Worm (Caenorhabditis elegans) whole organism, L3 larva: Measurements from ENCODE around the gene clh-2.

Source experiments
- R02D3.7 ChIP-seq: fragments of 150-350 bp; optimal IDR thresholded peaks from 2 replicates; lab custom pipeline; 2014; ENCODE audit warnings: missing biosample characterization, missing genetic modification characterization
- ZK546.5 ChIP-seq: sonication (generic microtip); optimal IDR thresholded peaks from 2 replicates; lab custom pipeline; 2017; ENCODE audit warnings: missing biosample characterization, missing genetic modification characterization
- aly-2 ChIP-seq: fragments of 150-350 bp; optimal IDR thresholded peaks from 2 replicates; lab custom pipeline; 2014; ENCODE audit warnings: missing biosample characterization, missing genetic modification characterization
- ama-1 ChIP-seq: fragments of 150-350 bp; optimal IDR thresholded peaks from 2 replicates; lab custom pipeline; 2018
- ceh-82 ChIP-seq: fragments of 150-350 bp; optimal IDR thresholded peaks from 2 replicates; lab custom pipeline; 2014; ENCODE audit warnings: missing biosample characterization, missing genetic modification characterization
- ceh-9 ChIP-seq: sonication (generic microtip); optimal IDR thresholded peaks from 2 replicates; lab custom pipeline; 2018; ENCODE audit warnings: missing biosample characterization, missing genetic modification characterization
- daf-12 ChIP-seq: fragments of 150-350 bp; optimal IDR thresholded peaks from 2 replicates; lab custom pipeline; 2014; ENCODE audit warnings: missing biosample characterization, missing genetic modification reagents, missing genetic modification characterization
- egl-27 ChIP-seq: sonication (generic microtip); optimal IDR thresholded peaks from 4 replicates; lab custom pipeline; 2017; ENCODE audit warnings: missing biosample characterization, missing genetic modification reagents, missing genetic modification characterization
- egl-5 ChIP-seq: fragments of 150-350 bp; optimal IDR thresholded peaks from 2 replicates; lab custom pipeline; 2017; ENCODE audit warnings: missing biosample characterization, missing genetic modification reagents, missing genetic modification characterization, inconsistent platforms
- elt-2 ChIP-seq: sonication (generic microtip); optimal IDR thresholded peaks from 2 replicates; lab custom pipeline; 2016; ENCODE audit warnings: missing genetic modification reagents, mild to moderate bottlenecking, missing genetic modification characterization, missing compliant biosample characterization
- eor-1 ChIP-seq, 2 experiments: fragments of 150-350 bp; optimal IDR thresholded peaks; 2 replicates each; lab custom pipeline; 2014 to 2018; ENCODE audit warnings: missing biosample characterization in 2 of 2, missing genetic modification characterization in 2 of 2
- fkh-10 ChIP-seq: sonication (generic microtip); optimal IDR thresholded peaks from 2 replicates; lab custom pipeline; 2017; ENCODE audit warnings: missing biosample characterization, missing genetic modification reagents, missing genetic modification characterization
- fkh-2 ChIP-seq: fragments of 150-350 bp; optimal IDR thresholded peaks from 2 replicates; lab custom pipeline; 2014; ENCODE audit warnings: missing biosample characterization, missing genetic modification reagents, missing genetic modification characterization
- jun-1 ChIP-seq: fragments of 150-350 bp; optimal IDR thresholded peaks from 2 replicates; lab custom pipeline; 2014; ENCODE audit warnings: missing biosample characterization, missing genetic modification reagents, missing genetic modification characterization
- lin-15B ChIP-seq: fragments of 150-350 bp; optimal IDR thresholded peaks from 2 replicates; lab custom pipeline; 2014; ENCODE audit warnings: missing biosample characterization, missing genetic modification characterization
- lin-39 ChIP-seq: fragments of 150-350 bp; optimal IDR thresholded peaks from 2 replicates; lab custom pipeline; 2018; ENCODE audit warnings: missing biosample characterization, missing genetic modification reagents, missing genetic modification characterization
- lsy-12 ChIP-seq: sonication (generic microtip); optimal IDR thresholded peaks from 2 replicates; lab custom pipeline; 2016; ENCODE audit warnings: mild to moderate bottlenecking, missing genetic modification characterization, missing compliant biosample characterization
- mml-1 ChIP-seq: fragments of 150-350 bp; sonication (generic microtip); optimal IDR thresholded peaks from 3 replicates; lab custom pipeline; 2014; ENCODE audit warnings: missing biosample characterization, missing genetic modification characterization
- nfya-1 ChIP-seq: sonication (generic microtip); optimal IDR thresholded peaks from 2 replicates; lab custom pipeline; 2017; ENCODE audit warnings: missing genetic modification characterization, mild to moderate bottlenecking, missing compliant biosample characterization, antibody characterized with exemption, moderate library complexity; ENCODE audit not compliant: insufficient read depth
- nhr-11 ChIP-seq: fragments of 150-350 bp; optimal IDR thresholded peaks from 2 replicates; lab custom pipeline; 2014; ENCODE audit warnings: missing biosample characterization, missing genetic modification characterization
- nhr-12 ChIP-seq: fragments of 150-350 bp; optimal IDR thresholded peaks from 2 replicates; lab custom pipeline; 2014; ENCODE audit warnings: missing biosample characterization, missing genetic modification characterization
- nhr-23 ChIP-seq: fragments of 150-350 bp; optimal IDR thresholded peaks from 2 replicates; lab custom pipeline; 2014; ENCODE audit warnings: missing biosample characterization, missing genetic modification reagents, missing genetic modification characterization
- nhr-237 ChIP-seq: fragments of 150-350 bp; optimal IDR thresholded peaks from 2 replicates; lab custom pipeline; 2014; ENCODE audit warnings: missing biosample characterization, missing genetic modification characterization
- nhr-25 ChIP-seq: sonication (generic microtip); optimal IDR thresholded peaks from 2 replicates; lab custom pipeline; 2017; ENCODE audit warnings: missing biosample characterization, missing genetic modification characterization
- nhr-43 ChIP-seq: sonication (generic microtip); optimal IDR thresholded peaks from 2 replicates; lab custom pipeline; 2016; ENCODE audit warnings: mild to moderate bottlenecking, missing genetic modification characterization, missing compliant biosample characterization; ENCODE audit not compliant: poor library complexity, severe bottlenecking
- nhr-77 ChIP-seq: fragments of 150-350 bp; optimal IDR thresholded peaks from 2 replicates; lab custom pipeline; 2014; ENCODE audit warnings: missing biosample characterization, missing genetic modification characterization
- pqm-1 ChIP-seq: fragments of 150-350 bp; optimal IDR thresholded peaks from 2 replicates; lab custom pipeline; 2017; ENCODE audit warnings: missing biosample characterization, missing genetic modification characterization, inconsistent platforms
- snpc-4 ChIP-seq: fragments of 150-350 bp; optimal IDR thresholded peaks from 2 replicates; lab custom pipeline; 2014; ENCODE audit warnings: missing biosample characterization, missing genetic modification characterization
- unc-39 ChIP-seq: sonication (generic microtip); optimal IDR thresholded peaks from 4 replicates; lab custom pipeline; 2017; ENCODE audit warnings: missing biosample characterization, missing genetic modification characterization
- zag-1 ChIP-seq: fragments of 150-350 bp; optimal IDR thresholded peaks from 2 replicates; lab custom pipeline; 2014; ENCODE audit warnings: missing biosample characterization, missing genetic modification characterization

Gene clh-2

DNA sequence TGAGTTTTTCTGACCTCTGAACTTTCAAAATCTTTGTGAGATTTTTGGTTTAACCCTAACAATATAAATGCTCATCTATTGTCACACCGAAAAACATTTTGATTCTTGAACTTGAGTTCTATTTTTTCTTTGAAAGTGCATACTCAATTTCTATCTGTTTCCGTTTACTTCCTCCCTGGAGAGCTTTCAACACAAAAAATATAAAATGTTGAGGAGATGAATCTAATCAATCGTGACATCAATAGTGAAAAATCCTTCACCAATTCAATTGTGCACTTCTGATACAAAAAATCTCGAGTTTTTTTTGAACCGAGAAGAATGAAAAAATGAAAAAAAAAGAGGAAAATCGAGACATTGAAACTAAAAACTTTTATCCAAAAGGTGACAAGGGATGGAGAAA lies 10.1 kb downstream of the clh-2 start:
- TF ChIP-seq egl-27 (no peak), fkh-10 (GFP tag; lab: Kevin White, UChicago) (peak; percentile 95)

DNA sequence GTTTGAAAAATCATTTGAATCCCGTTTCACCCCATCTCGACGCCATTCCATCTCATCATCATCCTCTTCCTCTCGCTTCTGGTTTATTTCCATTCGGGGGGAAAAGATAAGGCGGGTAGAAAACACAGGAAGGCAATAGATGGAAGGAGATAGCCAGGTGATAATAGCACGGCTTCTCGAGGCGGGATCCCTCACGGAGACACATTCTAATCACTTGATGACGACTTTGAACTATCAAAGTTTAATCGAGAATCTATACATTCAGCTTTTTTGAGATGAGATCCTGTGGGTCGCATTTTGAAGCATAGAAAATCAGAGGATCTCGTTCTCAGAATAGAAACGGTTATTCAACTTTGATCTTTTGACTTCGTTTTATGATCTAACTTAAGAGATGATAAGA lies 20.3 kb downstream of the clh-2 start, which contains the start of gene C33B4.2:
Gene C33B4.2 (minus strand): TSS at position 165 of the 400 bp plus-strand sequence.
- TF ChIP-seq fkh-2 (tag; lab: Kevin White, UChicago) (no peak), nhr-43 (tag; lab: Kevin White, UChicago) (peak; percentile 84)

DNA sequence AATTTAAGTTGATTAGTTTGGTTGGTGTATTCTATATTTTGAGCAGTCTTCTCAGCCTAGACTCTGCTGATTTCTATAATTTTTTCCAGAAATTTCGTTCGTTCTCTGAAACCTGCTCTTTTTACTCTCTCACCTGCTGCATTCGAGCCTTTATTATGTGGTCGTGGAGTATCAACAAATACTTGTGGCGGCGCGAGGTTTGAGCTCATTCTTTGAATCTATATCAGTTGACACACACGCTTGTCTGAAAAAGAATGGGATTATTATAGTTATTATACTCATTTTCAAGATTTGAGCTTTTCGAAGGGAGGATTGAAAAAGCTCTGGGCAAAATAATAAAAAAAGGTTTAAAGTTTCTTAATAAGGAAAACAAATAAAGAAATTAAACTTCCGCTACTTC lies 24.3 kb downstream of the clh-2 start:
- no peak for TF ChIP-seq eor-1 (tag; optimal IDR thresholded peaks at IDR 0.05; lab: Kevin White, UChicago)
- TF ChIP-seq lin-15B, result no peak
- no peak for TF ChIP-seq nhr-77 (tag; lab: Kevin White, UChicago)
- no peak for TF ChIP-seq snpc-4 (tag; lab: Kevin White, UChicago)
- no peak for TF ChIP-seq elt-2 (tag; lab: Kevin White, UChicago)
- no peak for TF ChIP-seq nhr-25 (tag; lab: Kevin White, UChicago)
- TF ChIP-seq nhr-23, result no peak
- TF ChIP-seq aly-2 (tag; lab: Kevin White, UChicago), result no peak
- no peak for TF ChIP-seq zag-1 (tag; lab: Kevin White, UChicago)
- TF ChIP-seq nhr-11, result no peak
- TF ChIP-seq ceh-82, result no peak
- no peak for TF ChIP-seq lin-39 (tag; lab: Kevin White, UChicago)
- TF ChIP-seq nhr-12 (tag; lab: Kevin White, UChicago), result no peak
- no peak for TF ChIP-seq daf-12 (tag; lab: Kevin White, UChicago)
- no peak for TF ChIP-seq nhr-43 (tag; lab: Kevin White, UChicago)

DNA sequence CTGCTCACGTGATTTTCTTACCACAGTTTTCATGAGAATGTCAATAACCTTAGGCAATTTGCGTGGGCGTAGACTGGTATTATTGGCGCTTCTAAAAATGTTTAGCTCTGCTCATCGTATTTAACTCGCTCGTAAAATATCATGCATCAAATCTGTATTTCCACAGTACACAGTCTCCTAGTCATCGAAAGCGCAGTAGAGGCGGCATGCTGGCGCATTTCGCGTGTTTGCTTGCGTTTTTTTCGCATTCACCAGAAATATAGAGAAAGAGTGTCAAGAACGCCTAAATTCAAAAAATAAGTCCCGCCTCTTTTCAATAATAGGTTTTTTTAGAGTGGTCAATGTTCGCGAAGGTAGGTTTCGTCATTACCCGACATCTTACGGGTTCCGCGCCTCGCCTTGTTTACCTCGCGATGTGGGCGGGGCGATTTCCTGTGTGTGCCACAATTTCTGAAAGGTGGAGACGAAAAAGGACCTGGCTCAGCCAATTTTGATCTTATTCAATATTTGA lies 25.0 kb downstream of the clh-2 start:
- peak; percentile 57 for TF ChIP-seq elt-2 (tag; lab: Kevin White, UChicago)
- peak; percentile 4 for TF ChIP-seq nhr-25 (tag; lab: Kevin White, UChicago)
- peak; percentile 45 for TF ChIP-seq nhr-23
- TF ChIP-seq lsy-12 (tag; lab: Kevin White, UChicago), result peak; percentile 74
- TF ChIP-seq egl-5 (tag; lab: Kevin White, UChicago), result no peak
- peak; percentile 52 for TF ChIP-seq nfya-1 (tag; lab: Kevin White, UChicago)
- TF ChIP-seq pqm-1 (tag; lab: Kevin White, UChicago), result peak; percentile 51
- peak; percentile 93 for TF ChIP-seq snpc-4 (tag; lab: Kevin White, UChicago)
- TF ChIP-seq nhr-43 (tag; lab: Kevin White, UChicago), result peak; percentile 53
- TF ChIP-seq ama-1, result peak; percentile 91
- peak; percentile 61 for TF ChIP-seq lin-15B
- no peak for TF ChIP-seq aly-2 (tag; lab: Kevin White, UChicago)
- TF ChIP-seq jun-1, result no peak

DNA sequence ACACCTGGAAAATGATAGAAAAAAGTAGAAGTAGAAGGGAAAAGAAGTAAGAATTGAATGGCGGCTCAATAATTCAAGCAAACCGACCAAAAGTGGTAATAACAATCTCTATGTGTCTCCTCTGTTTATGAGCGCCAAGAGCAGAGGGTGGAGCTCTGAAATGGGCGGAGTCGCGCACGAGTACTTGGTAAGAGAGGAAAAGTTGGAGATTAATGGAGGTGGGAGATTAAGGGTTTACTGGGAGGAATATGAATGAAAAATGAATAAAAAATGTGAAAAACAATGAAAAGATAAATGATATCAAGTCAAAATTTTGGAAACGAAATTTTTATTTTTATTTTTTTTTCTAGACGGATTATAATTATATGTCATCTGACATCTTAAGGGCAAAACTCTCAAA lies 26.0 kb downstream of the clh-2 start:
- TF ChIP-seq lsy-12 (tag; lab: Kevin White, UChicago) (no peak), unc-39 (tag; lab: Kevin White, UChicago) (no peak), nhr-43 (tag; lab: Kevin White, UChicago) (no peak)

DNA sequence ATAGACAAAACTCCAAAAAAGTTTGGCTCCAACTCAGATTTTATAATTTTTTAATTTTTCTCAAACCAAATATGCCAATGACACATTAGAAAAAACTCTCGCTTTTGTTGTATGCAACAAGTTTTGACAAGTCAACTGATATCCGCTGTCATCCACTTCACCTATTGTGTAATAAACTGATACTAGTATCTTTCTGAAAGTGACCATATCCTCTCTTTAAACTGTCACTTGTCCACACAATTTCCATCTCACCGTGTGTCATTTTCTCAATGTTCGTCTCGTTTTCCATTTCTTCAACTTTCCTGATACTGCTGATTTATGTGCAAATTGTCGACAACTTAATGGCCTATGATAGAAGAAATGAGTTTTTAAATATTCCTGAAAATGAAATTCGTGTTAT lies 31.4 kb downstream of the clh-2 start, which contains the start of the genes C33B4.5 and C33B4.4:
Gene C33B4.5 (plus strand): TSS at position 270 of the 400 bp plus-strand sequence.
Gene C33B4.4 (minus strand): TSS at position 385 of the 400 bp plus-strand sequence.
- TF ChIP-seq ceh-9 (tag; lab: Kevin White, UChicago) (no peak), nhr-25 (tag; lab: Kevin White, UChicago) (no peak), mml-1 (no peak), ZK546.5 (tag; lab: Kevin White, UChicago) (no peak), R02D3.7 (no peak), nhr-12 (tag; lab: Kevin White, UChicago) (no peak), pqm-1 (tag; lab: Kevin White, UChicago) (no peak), fkh-10 (GFP tag; lab: Kevin White, UChicago) (no peak), nhr-237 (no peak), nhr-11 (no peak)
